Worm (Caenorhabditis elegans): ENCODE data around the gene ddo-1.
A peak's percentile ranks its signal among the peaks of the same experiment; 100 is the strongest.

- TF ChIP-seq ceh-28 (tag; optimal IDR thresholded peaks at IDR 0.05): no peak
- TF ChIP-seq Y75B8A.6 (GFP tag; IDR thresholded peaks at IDR 0.05): no peak
- TF ChIP-seq daf-16 (GFP tag; optimal IDR thresholded peaks at IDR 0.05): no peak
- TF ChIP-seq daf-16 (tag; optimal IDR thresholded peaks at IDR 0.05): no peak
- no peak for TF ChIP-seq unc-130 (GFP tag; optimal IDR thresholded peaks at IDR 0.05)
- no peak for TF ChIP-seq madf-5 (GFP tag; IDR thresholded peaks at IDR 0.05)
- TF ChIP-seq mxl-3 (GFP tag; optimal IDR thresholded peaks at IDR 0.05): no peak
- TF ChIP-seq ama-1 (optimal IDR thresholded peaks at IDR 0.05): no peak
- no peak for TF ChIP-seq mep-1 (tag; optimal IDR thresholded peaks at IDR 0.05)
- peak in 1 of 2 experiments; percentile 20 for TF ChIP-seq unc-62 (GFP tag; optimal IDR thresholded peaks at IDR 0.05 in 1 of 2)
- TF ChIP-seq unc-62 (tag; optimal IDR thresholded peaks at IDR 0.05): no peak
- no peak for TF ChIP-seq dmd-8 (GFP tag; IDR thresholded peaks at IDR 0.05)
- TF ChIP-seq ZK546.5 (tag; optimal IDR thresholded peaks at IDR 0.05): no peak
- TF ChIP-seq nhr-11 (tag; optimal IDR thresholded peaks at IDR 0.05): no peak
- no peak for TF ChIP-seq ces-1 (GFP tag; optimal IDR thresholded peaks at IDR 0.05)
- TF ChIP-seq spr-3 (GFP tag; optimal IDR thresholded peaks at IDR 0.05): no peak
Measured at ce11 chrV:17790191-17790590, 13.2 kb upstream of the ddo-1 start, which contains the start of gene srh-290.

Data from whole organism, L4 larva.